Worm (Caenorhabditis elegans) whole organism, early embryonic: Measurements from ENCODE around the gene F47B10.9.

ENCODE experiments used
- B0310.2 ChIP-seq: sonication (generic microtip); optimal IDR thresholded peaks from 2 replicates; lab custom pipeline; 2016; ENCODE audit warnings: mild to moderate bottlenecking, missing genetic modification characterization, missing compliant biosample characterization
- F13C5.2 ChIP-seq: sonication (generic microtip); optimal IDR thresholded peaks from 2 replicates; lab custom pipeline; 2017; ENCODE audit warnings: mild to moderate bottlenecking, missing genetic modification characterization, inconsistent platforms, missing compliant biosample characterization
- ama-1 ChIP-seq: fragments of 150-350 bp; optimal IDR thresholded peaks from 2 replicates; lab custom pipeline; 2014
- ceh-36 ChIP-seq: sonication (generic microtip); optimal IDR thresholded peaks from 2 replicates; lab custom pipeline; 2016; ENCODE audit warnings: missing genetic modification characterization, inconsistent platforms, missing compliant biosample characterization
- ets-7 ChIP-seq: sonication (generic microtip); optimal IDR thresholded peaks from 2 replicates; lab custom pipeline; 2016; ENCODE audit warnings: missing genotype, missing genetic modification characterization, missing compliant biosample characterization
- hnd-1 ChIP-seq: sonication (generic microtip); optimal IDR thresholded peaks from 2 replicates; lab custom pipeline; 2016; ENCODE audit warnings: missing genetic modification characterization, missing compliant biosample characterization
- tbx-11 ChIP-seq: fragments of 200-800 bp; sonication (Bioruptor generic); IDR thresholded peaks from 2 replicates; pipeline ENCODE4 v1.3.6; 2022; ENCODE audit warnings: missing genetic modification characterization, missing compliant biosample characterization

ce11 chrX:10877138-10877743 lies 36.6 kb downstream of the F47B10.9 start, which contains the start of gene pgp-6:
- TF ChIP-seq ama-1 (lab: Kevin White, UChicago) (no peak), F13C5.2 (tag; lab: Kevin White, UChicago) (no peak), ceh-36 (tag; lab: Kevin White, UChicago) (no peak), tbx-11 (GFP tag; lab: Robert Waterston, UW) (no peak), hnd-1 (no peak), ets-7 (tag; lab: Kevin White, UChicago) (no peak), B0310.2 (tag; lab: Kevin White, UChicago) (no peak)
